Fruit fly (Drosophila melanogaster): Measurements from ENCODE around the gene nerfin-2.

nerfin-2 gene

DNA sequence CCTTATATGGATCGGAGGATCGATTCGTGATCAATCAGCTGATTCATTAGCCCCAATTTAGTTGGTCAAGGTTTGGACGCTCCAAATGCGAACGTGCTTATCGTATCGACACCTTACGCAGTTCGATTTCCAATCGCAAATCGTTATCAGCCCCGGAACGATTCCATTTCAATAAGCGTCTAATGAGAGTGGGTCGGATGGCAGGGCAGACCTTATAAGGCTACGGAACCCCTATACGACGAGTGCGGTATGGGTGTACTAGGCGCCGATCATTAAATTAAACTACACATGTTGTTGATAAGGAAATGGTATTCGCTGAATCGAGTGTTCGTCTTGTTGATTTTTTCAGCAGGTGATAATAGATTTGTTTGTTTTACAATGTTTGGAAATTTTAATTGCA is 35.2 kb upstream of the nerfin-2 start:
- TF ChIP-seq Mnt (GFP tag; optimal IDR thresholded peaks at IDR 0.05) (peak; percentile 54), tj (GFP tag; optimal IDR thresholded peaks at IDR 0.05) (peak; percentile 18), CG14711 (tag; optimal IDR thresholded peaks at IDR 0.05) (no peak), cic (GFP tag; optimal IDR thresholded peaks at IDR 0.05) (peak; percentile 78), kay (GFP tag; ENCODE audit: borderline replicate concordance) (no peak)

DNA sequence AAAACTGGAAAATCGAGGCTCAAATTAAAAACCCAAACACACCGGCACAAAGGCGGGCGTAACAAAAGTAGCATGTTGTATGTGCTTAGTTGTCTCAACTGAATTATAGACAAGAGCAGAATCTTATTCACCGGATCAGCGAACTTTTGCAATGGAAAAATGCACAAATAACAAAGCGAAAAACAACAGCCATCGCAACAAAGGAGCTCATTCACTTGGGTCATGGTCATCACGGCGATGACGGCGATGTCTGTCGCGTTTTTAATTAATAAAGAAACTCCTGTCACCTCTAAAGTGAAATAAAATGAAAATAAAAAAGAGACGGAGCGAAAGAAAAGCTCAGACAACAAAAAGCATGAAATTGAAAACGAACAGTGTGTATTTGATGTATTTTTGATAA is 31.7 kb upstream of the nerfin-2 start:
- TF ChIP-seq CG7101 (tag; optimal IDR thresholded peaks at IDR 0.05) = no peak

DNA sequence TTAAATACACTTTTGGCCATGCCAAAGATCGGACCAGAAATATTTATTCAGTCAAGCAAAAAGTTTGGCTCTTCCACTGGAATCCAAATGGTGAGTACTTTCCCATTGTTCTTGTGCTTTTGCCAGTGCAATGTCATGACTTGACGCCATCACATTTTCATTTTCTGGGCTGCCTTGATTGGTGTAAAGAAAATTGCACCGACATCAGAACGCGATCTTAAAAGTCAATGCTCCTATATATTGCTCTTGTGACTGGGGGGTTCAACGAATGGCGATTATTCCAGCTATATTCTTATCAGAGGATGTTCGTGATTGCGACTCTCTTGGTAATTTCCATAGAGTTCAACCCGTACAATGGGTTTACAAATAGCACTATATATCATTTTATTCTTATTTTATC is 30.4 kb upstream of the nerfin-2 start:
- TF ChIP-seq tj (GFP tag; optimal IDR thresholded peaks at IDR 0.05) (peak; percentile 32), cnc (optimal IDR thresholded peaks at IDR 0.05) (no peak), CG33017 (tag; optimal IDR thresholded peaks at IDR 0.05) (no peak)

DNA sequence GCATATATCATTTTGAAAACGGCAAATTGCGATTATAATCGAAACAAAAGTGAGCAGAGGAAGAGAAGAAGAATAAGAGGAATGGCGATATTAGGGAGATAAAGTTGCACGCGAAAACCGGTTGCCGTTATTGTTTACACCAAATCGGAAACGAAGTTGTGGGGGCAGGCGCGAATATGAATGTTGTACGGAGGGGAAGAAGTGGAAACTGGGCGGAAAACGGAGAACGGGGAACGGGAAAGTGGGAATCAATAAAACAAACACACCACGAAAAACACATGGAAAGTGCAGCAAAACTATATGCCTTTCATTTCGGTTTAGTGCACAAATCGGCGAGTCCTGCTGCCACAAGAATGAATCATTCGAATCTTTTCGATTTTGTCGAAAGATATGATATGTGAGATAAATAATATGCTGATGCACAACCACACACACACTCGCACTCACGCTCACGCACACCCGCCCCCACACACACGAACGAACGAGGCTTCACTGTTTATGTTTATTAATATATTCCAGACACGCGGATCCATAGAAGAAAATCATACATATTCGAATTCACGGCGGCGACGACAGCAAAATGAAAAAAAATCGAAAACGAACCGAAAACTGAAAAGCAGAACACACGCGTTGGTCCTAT is 28.8 kb upstream of the nerfin-2 start:
- TF ChIP-seq kay (GFP tag; ENCODE audit: borderline replicate concordance) (no peak), pad (GFP tag; optimal IDR thresholded peaks at IDR 0.05) (no peak), ovo (GFP tag; optimal IDR thresholded peaks at IDR 0.05) (no peak), cnc (optimal IDR thresholded peaks at IDR 0.05) (no peak), tj (GFP tag; optimal IDR thresholded peaks at IDR 0.05) (no peak), bab1 (GFP tag; optimal IDR thresholded peaks at IDR 0.05) (no peak), toe (GFP tag; optimal IDR thresholded peaks at IDR 0.05) (no peak), CG5204 (GFP tag; optimal IDR thresholded peaks at IDR 0.05) (no peak), CG7045 (GFP tag; optimal IDR thresholded peaks at IDR 0.05) (no peak), Mnt (GFP tag; optimal IDR thresholded peaks at IDR 0.05) (no peak), CG14711 (tag; optimal IDR thresholded peaks at IDR 0.05) (no peak), CG1620 (GFP tag; optimal IDR thresholded peaks at IDR 0.05) (no peak)

DNA sequence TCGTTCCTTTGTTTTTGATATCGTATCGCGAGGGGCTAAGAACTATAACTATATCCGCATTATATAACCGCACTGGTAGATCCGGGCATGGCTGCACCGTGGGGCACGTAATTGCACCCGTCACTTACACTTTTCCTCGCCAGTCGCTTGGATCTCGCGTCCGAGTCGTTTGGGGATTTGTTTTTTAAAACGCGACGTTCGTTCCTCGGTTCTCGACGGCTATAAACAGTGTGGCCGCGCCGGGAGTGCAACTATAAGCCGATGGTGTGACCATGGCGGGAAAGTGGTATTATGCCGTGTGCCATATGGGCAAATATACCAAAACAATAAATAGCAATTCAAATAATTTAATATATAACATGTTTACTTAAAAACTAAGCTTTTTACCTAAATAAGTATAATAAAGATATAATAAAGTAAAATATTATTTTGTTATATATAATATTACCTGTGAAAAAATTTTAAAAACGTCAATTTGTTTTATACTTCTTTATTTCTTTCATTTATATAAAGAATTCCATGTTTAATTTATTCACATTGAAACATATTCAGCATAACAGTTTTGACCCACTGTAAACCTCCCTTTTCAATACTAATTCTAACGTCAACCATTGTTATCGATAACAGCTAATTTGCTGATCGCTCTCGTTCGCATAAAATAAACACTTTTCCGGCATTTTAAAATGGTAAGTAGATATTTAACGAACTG is 28.1 kb upstream of the nerfin-2 start, which contains the start of the genes Mical and CG3909:
TSS of gene Mical (minus strand) at position 232 of the 709 bp plus-strand sequence.
TSS of gene CG3909 (plus strand) at position 607 of the 709 bp plus-strand sequence.
- no peak for TF ChIP-seq kay (GFP tag; ENCODE audit: borderline replicate concordance)
- peak; percentile 52 for TF ChIP-seq Clk (GFP tag; optimal IDR thresholded peaks at IDR 0.05)
- peak; percentile 84 for TF ChIP-seq CG11617 (GFP tag; optimal IDR thresholded peaks at IDR 0.05)
- peak; percentile 48 for TF ChIP-seq CG1620 (GFP tag; optimal IDR thresholded peaks at IDR 0.05)
- peak; percentile 53 for TF ChIP-seq tj (GFP tag; optimal IDR thresholded peaks at IDR 0.05)
- TF ChIP-seq ovo (GFP tag; optimal IDR thresholded peaks at IDR 0.05) = peak; percentile 42
- peak; percentile 87 for TF ChIP-seq CG7045 (GFP tag; optimal IDR thresholded peaks at IDR 0.05)
- TF ChIP-seq Mnt (GFP tag; optimal IDR thresholded peaks at IDR 0.05) = peak; percentile 36
- TF ChIP-seq CG12768 (GFP tag; optimal IDR thresholded peaks at IDR 0.05) = peak; percentile 75
- TF ChIP-seq CG7101 (tag; optimal IDR thresholded peaks at IDR 0.05) = peak; percentile 95
- TF ChIP-seq CG14711 (tag; optimal IDR thresholded peaks at IDR 0.05) = peak; percentile 91
- TF ChIP-seq Crg-1 (GFP tag; optimal IDR thresholded peaks at IDR 0.05) = peak; percentile 75
- no peak for TF ChIP-seq Hr96 (GFP tag; optimal IDR thresholded peaks at IDR 0.05)
- peak; percentile 94 for TF ChIP-seq CG33017 (tag; optimal IDR thresholded peaks at IDR 0.05)
- TF ChIP-seq cnc (optimal IDR thresholded peaks at IDR 0.05) = no peak
- peak; percentile 19 for TF ChIP-seq cic (GFP tag; optimal IDR thresholded peaks at IDR 0.05)
- peak; percentile 67 for TF ChIP-seq pad (GFP tag; optimal IDR thresholded peaks at IDR 0.05)
- peak; percentile 76 for TF ChIP-seq bab1 (GFP tag; optimal IDR thresholded peaks at IDR 0.05)
- TF ChIP-seq CG5204 (GFP tag; optimal IDR thresholded peaks at IDR 0.05) = no peak

DNA sequence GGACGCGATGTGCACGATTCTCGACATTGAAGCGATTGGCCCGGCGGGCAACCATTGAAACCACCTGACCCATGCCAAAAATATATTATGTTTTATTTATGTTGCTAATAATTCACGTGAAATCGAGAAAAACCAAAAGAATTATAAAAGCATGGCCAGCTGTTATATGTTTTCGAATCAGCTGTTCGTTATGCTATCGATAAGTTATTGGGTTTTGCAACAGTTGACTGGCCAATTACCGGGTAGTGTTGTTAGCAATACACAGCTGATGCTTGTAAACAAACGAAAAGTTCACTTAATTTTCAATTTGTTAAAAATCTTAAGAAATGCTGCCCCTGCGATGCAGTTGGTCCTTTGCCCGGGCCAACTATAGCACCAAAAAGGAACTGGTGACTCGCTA is 25.6 kb upstream of the nerfin-2 start, which contains the start of the genes CG11722 and mtTFB2:
TSS of gene CG11722 (minus strand) at position 200 of the 400 bp plus-strand sequence.
TSS of gene mtTFB2 (plus strand) at position 232 of the 400 bp plus-strand sequence.
- TF ChIP-seq Hr96 (GFP tag; optimal IDR thresholded peaks at IDR 0.05) (no peak), cic (GFP tag; optimal IDR thresholded peaks at IDR 0.05) (peak; percentile 9), CG7045 (GFP tag; optimal IDR thresholded peaks at IDR 0.05) (no peak), CG1620 (GFP tag; optimal IDR thresholded peaks at IDR 0.05) (no peak), cnc (optimal IDR thresholded peaks at IDR 0.05) (no peak), CG5204 (GFP tag; optimal IDR thresholded peaks at IDR 0.05) (no peak), CG12768 (GFP tag; optimal IDR thresholded peaks at IDR 0.05) (peak; percentile 39), CG14711 (tag; optimal IDR thresholded peaks at IDR 0.05) (peak; percentile 9), toe (GFP tag; optimal IDR thresholded peaks at IDR 0.05) (no peak), Clk (GFP tag; optimal IDR thresholded peaks at IDR 0.05) (no peak), tj (GFP tag; optimal IDR thresholded peaks at IDR 0.05) (no peak), CG33017 (tag; optimal IDR thresholded peaks at IDR 0.05) (peak; percentile 34), pad (GFP tag; optimal IDR thresholded peaks at IDR 0.05) (peak; percentile 21), kay (GFP tag; ENCODE audit: borderline replicate concordance) (no peak), CG11617 (GFP tag; optimal IDR thresholded peaks at IDR 0.05) (peak; percentile 36), CG7101 (tag; optimal IDR thresholded peaks at IDR 0.05) (peak; percentile 29), Mnt (GFP tag; optimal IDR thresholded peaks at IDR 0.05) (peak; percentile 2), ovo (GFP tag; optimal IDR thresholded peaks at IDR 0.05) (no peak), Crg-1 (GFP tag; optimal IDR thresholded peaks at IDR 0.05) (no peak), bab1 (GFP tag; optimal IDR thresholded peaks at IDR 0.05) (peak; percentile 68)

Measured in whole organism, adult.